Worm (Caenorhabditis elegans): ENCODE measurements around the gene ttr-17.

DNA sequence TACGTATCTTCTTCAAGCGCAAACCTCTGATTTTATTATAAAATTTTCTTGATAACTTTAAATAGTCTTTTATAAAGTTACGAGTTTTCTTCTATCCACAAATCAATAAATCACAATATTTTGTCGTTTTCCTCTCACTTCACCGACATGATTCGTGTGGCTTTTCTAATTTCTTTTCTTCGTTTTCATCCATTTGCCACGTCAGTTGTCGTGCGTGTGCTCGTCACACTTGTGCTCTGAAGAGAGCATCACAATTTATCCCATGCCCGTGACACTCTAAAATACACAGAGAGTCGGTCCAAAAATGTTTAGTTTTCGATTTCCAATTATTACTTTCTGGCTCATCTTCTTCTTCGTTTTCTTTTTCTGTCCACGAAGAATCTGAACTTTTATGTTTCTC, 45.1 kb upstream of the ttr-17 start:
- TF ChIP-seq nhr-47 (tag; optimal IDR thresholded peaks at IDR 0.05) (no peak), fkh-4 (tag; optimal IDR thresholded peaks at IDR 0.05; ENCODE audit: borderline replicate concordance) (no peak), nhr-11 (tag; optimal IDR thresholded peaks at IDR 0.05) (no peak), dpl-1 (GFP tag; optimal IDR thresholded peaks at IDR 0.05) (no peak), jun-1 (tag; optimal IDR thresholded peaks at IDR 0.05) (no peak), lin-13 (GFP tag; optimal IDR thresholded peaks at IDR 0.05) (no peak), aly-2 (tag; optimal IDR thresholded peaks at IDR 0.05) (no peak)

All from whole organism, L1 larva.